Fruit fly (Drosophila melanogaster) whole organism, embryonic: ENCODE measurements around the gene NdufA3.
A peak's percentile ranks its signal among the peaks of the same experiment; 100 is the strongest.

ENCODE experiments used
- Bgb ChIP-seq: fragments of 200-800 bp; sonication (Bioruptor generic); IDR thresholded peaks from 2 replicates; pipeline ENCODE4 v1.3.6; 2022; ENCODE audit warnings: missing biosample characterization, missing genetic modification characterization; ENCODE audit not compliant: partially characterized antibody
- CG12659 ChIP-seq: fragments of 200-800 bp; sonication (Bioruptor generic); optimal IDR thresholded peaks from 3 replicates; lab custom pipeline; 2017; ENCODE audit warnings: mild to moderate bottlenecking, missing biosample characterization, missing genetic modification reagents, missing genetic modification characterization
- CG13287 ChIP-seq: fragments of 200-800 bp; sonication (Bioruptor generic); IDR thresholded peaks from 2 replicates; pipeline ENCODE4 v1.3.6; 2022; ENCODE audit warnings: missing biosample characterization, missing genetic modification characterization; ENCODE audit not compliant: partially characterized antibody
- CG14014 ChIP-seq: fragments of 200-800 bp; sonication (Bioruptor generic); IDR thresholded peaks from 2 replicates; pipeline ENCODE4 v1.3.6; 2022; ENCODE audit warnings: missing biosample characterization, missing genetic modification characterization
- CG16815 ChIP-seq: fragments of 200-800 bp; sonication (Bioruptor generic); optimal IDR thresholded peaks from 3 replicates; lab custom pipeline; 2017; ENCODE audit warnings: missing biosample characterization, mild to moderate bottlenecking, missing genetic modification characterization
- CG18262 ChIP-seq: fragments of 200-800 bp; optimal IDR thresholded peaks from 3 replicates; lab custom pipeline; 2019; ENCODE audit warnings: missing biosample characterization, mild to moderate bottlenecking, missing genetic modification characterization, moderate library complexity
- CG1832 ChIP-seq: fragments of 200-800 bp; sonication (Bioruptor generic); optimal IDR thresholded peaks from 2 replicates; lab custom pipeline; 2017; ENCODE audit warnings: missing biosample characterization, mild to moderate bottlenecking, missing genetic modification characterization, inconsistent platforms
- CG2712 ChIP-seq: fragments of 200-800 bp; optimal IDR thresholded peaks from 3 replicates; lab custom pipeline; 2019; ENCODE audit warnings: missing biosample characterization, mild to moderate bottlenecking, missing genetic modification characterization, moderate library complexity
- CG34376 ChIP-seq: fragments of 200-800 bp; sonication (Bioruptor generic); optimal IDR thresholded peaks from 2 replicates; lab custom pipeline; 2018; ENCODE audit warnings: missing biosample characterization, mild to moderate bottlenecking, missing genetic modification characterization
- CG34422 ChIP-seq: fragments of 200-800 bp; sonication (Bioruptor generic); IDR thresholded peaks from 3 replicates; pipeline ENCODE4 v1.3.6; 2022; ENCODE audit warnings: missing biosample characterization, missing genetic modification characterization
- CG5180 ChIP-seq: fragments of 200-800 bp; sonication (Bioruptor generic); optimal IDR thresholded peaks from 3 replicates; lab custom pipeline; 2017; ENCODE audit warnings: missing biosample characterization, missing genetic modification characterization, mild to moderate bottlenecking, moderate library complexity, missing genetic modification reagents
- CG7372 ChIP-seq: fragments of 200-800 bp; sonication (Bioruptor generic); IDR thresholded peaks from 2 replicates; pipeline ENCODE4 v1.3.6; 2022; ENCODE audit warnings: missing biosample characterization, missing genetic modification characterization
- CG7839 ChIP-seq: fragments of 200-800 bp; sonication (Bioruptor generic); optimal IDR thresholded peaks from 3 replicates; lab custom pipeline; 2018; ENCODE audit warnings: missing biosample characterization, mild to moderate bottlenecking, missing genetic modification characterization, moderate library complexity
- CG8089 ChIP-seq: fragments of 200-800 bp; sonication (Bioruptor generic); optimal IDR thresholded peaks from 3 replicates; lab custom pipeline; 2016; ENCODE audit warnings: missing biosample characterization, missing genetic modification characterization
- CG8924 ChIP-seq: fragments of 200-800 bp; optimal IDR thresholded peaks from 3 replicates; lab custom pipeline; 2019; ENCODE audit warnings: missing biosample characterization, mild to moderate bottlenecking, missing genetic modification characterization, moderate library complexity
- D19A ChIP-seq: fragments of 200-800 bp; optimal IDR thresholded peaks from 3 replicates; lab custom pipeline; 2019; ENCODE audit warnings: missing biosample characterization, mild to moderate bottlenecking, missing genetic modification characterization, moderate library complexity
- Drgx ChIP-seq: fragments of 200-800 bp; sonication (Bioruptor generic); IDR thresholded peaks from 2 replicates; pipeline ENCODE4 v1.3.6; 2022; ENCODE audit warnings: missing biosample characterization, missing genetic modification characterization
- Mad ChIP-seq: fragments of 200-800 bp; sonication (Bioruptor generic); optimal IDR thresholded peaks from 2 replicates; lab custom pipeline; 2016; ENCODE audit warnings: missing biosample characterization, missing genetic modification characterization
- Med ChIP-seq: fragments of 200-800 bp; sonication (Bioruptor generic); peaks from one replicate; lab custom pipeline; 2016; ENCODE audit warnings: missing biosample characterization, missing genetic modification characterization, mild to moderate bottlenecking, inconsistent platforms, moderate library complexity
- Nf-YC ChIP-seq: fragments of 200-800 bp; optimal IDR thresholded peaks from 3 replicates; lab custom pipeline; 2019; ENCODE audit warnings: missing biosample characterization, mild to moderate bottlenecking, missing genetic modification characterization, moderate library complexity
- Trl ChIP-seq, 3 experiments: fragments of >200 bp in 2 of 3; fragments of 200-800 bp in 1 of 3; sonication (Bioruptor generic) in 1 of 3; optimal IDR thresholded peaks; 2 replicates in 1 of 3; 3 replicates in 2 of 3; lab custom pipeline; 2016 to 2017; ENCODE audit warnings: missing biosample characterization in 1 of 3, missing genetic modification characterization in 1 of 3
- Usf ChIP-seq: fragments of 200-800 bp; sonication (Bioruptor generic); optimal IDR thresholded peaks from 2 replicates; lab custom pipeline; 2017; ENCODE audit warnings: missing genotype, missing biosample characterization, missing genetic modification characterization
- bsh ChIP-seq, 2 experiments: fragments of 200-800 bp; sonication (Bioruptor generic); optimal IDR thresholded peaks; 2 replicates each; lab custom pipeline; 2017 to 2018; ENCODE audit warnings: mild to moderate bottlenecking in 2 of 2, missing biosample characterization in 2 of 2, missing genetic modification characterization in 2 of 2, moderate library complexity in 1 of 2
- cg ChIP-seq: fragments of 200-800 bp; sonication (Bioruptor generic); optimal IDR thresholded peaks from 3 replicates; lab custom pipeline; 2019; ENCODE audit warnings: missing biosample characterization, mild to moderate bottlenecking, missing genetic modification characterization, moderate library complexity
- chinmo ChIP-seq: fragments of 200-800 bp; sonication (Bioruptor generic); IDR thresholded peaks from 4 replicates; pipeline ENCODE4 v1.3.6; 2022; ENCODE audit warnings: missing biosample characterization, missing genetic modification characterization; ENCODE audit not compliant: partially characterized antibody
- crol ChIP-seq: fragments of 200-800 bp; sonication (Bioruptor generic); IDR thresholded peaks from 2 replicates; pipeline ENCODE4 v1.3.6; 2022; ENCODE audit warnings: missing biosample characterization, missing genetic modification characterization
- crp ChIP-seq, 2 experiments: fragments of 200-800 bp; sonication (Bioruptor generic); optimal IDR thresholded peaks; 2 replicates in 1 of 2; 3 replicates in 1 of 2; lab custom pipeline; 2017; ENCODE audit warnings: missing biosample characterization in 2 of 2, missing genetic modification characterization in 2 of 2, mild to moderate bottlenecking in 1 of 2, moderate library complexity in 1 of 2
- cwo ChIP-seq: fragments of 200-800 bp; sonication (Bioruptor generic); optimal IDR thresholded peaks from 3 replicates; lab custom pipeline; 2017; ENCODE audit warnings: missing biosample characterization, missing genetic modification characterization, mild to moderate bottlenecking, moderate library complexity, missing genetic modification reagents
- dm ChIP-seq: fragments of 200-800 bp; sonication (Bioruptor generic); optimal IDR thresholded peaks from 3 replicates; lab custom pipeline; 2016; ENCODE audit warnings: missing biosample characterization, missing genetic modification characterization
- ewg ChIP-seq: fragments of 200-800 bp; sonication (Bioruptor generic); optimal IDR thresholded peaks from 3 replicates; lab custom pipeline; 2017; ENCODE audit warnings: mild to moderate bottlenecking, missing biosample characterization, missing genetic modification reagents, missing genetic modification characterization
- ftz-f1 ChIP-seq: fragments of 200-800 bp; sonication (Bioruptor generic); optimal IDR thresholded peaks from 2 replicates; lab custom pipeline; 2016; ENCODE audit warnings: missing biosample characterization, missing genetic modification characterization
- kni ChIP-seq: fragments of 200-800 bp; sonication (Bioruptor generic); optimal IDR thresholded peaks from 3 replicates; lab custom pipeline; 2017; ENCODE audit warnings: mild to moderate bottlenecking, missing biosample characterization, missing genetic modification reagents, missing genetic modification characterization
- knrl ChIP-seq: fragments of 200-800 bp; sonication (Bioruptor generic); IDR thresholded peaks from 3 replicates; pipeline ENCODE4 v1.3.6; 2022; ENCODE audit warnings: missing biosample characterization, missing genetic modification characterization; ENCODE audit not compliant: partially characterized antibody
- lbe ChIP-seq: fragments of 200-800 bp; sonication (Bioruptor generic); optimal IDR thresholded peaks from 2 replicates; lab custom pipeline; 2016; ENCODE audit warnings: missing biosample characterization, mild to moderate bottlenecking, missing genetic modification characterization
- lola ChIP-seq, 3 experiments: fragments of >200 bp in 2 of 3; fragments of 200-800 bp in 1 of 3; sonication (Bioruptor generic) in 1 of 3; optimal IDR thresholded peaks; 2 replicates each; lab custom pipeline; 2017 to 2019; ENCODE audit warnings: missing biosample characterization in 3 of 3, missing genetic modification characterization in 3 of 3, mild to moderate bottlenecking in 1 of 3, moderate library complexity in 1 of 3
- nom ChIP-seq: fragments of 200-800 bp; sonication (Bioruptor generic); optimal IDR thresholded peaks from 2 replicates; lab custom pipeline; 2017; ENCODE audit warnings: missing biosample characterization, missing genetic modification characterization, mild to moderate bottlenecking, moderate library complexity, missing genetic modification reagents
- pan ChIP-seq, 4 experiments: fragments of >200 bp in 3 of 4; fragments of 200-800 bp in 1 of 4; sonication (Bioruptor generic) in 1 of 4; optimal IDR thresholded peaks in 3 of 4; IDR thresholded peaks in 1 of 4; 2 replicates each; pipeline versions ENCODE4 v1.3.6 to Lab custom; 2017 to 2022; ENCODE audit warnings: missing biosample characterization in 2 of 4, missing genetic modification characterization in 2 of 4, mixed read lengths in 1 of 4
- pb ChIP-seq: fragments of 200-800 bp; sonication (Bioruptor generic); optimal IDR thresholded peaks from 3 replicates; lab custom pipeline; 2016; ENCODE audit warnings: missing biosample characterization, missing genetic modification characterization
- sens ChIP-seq: fragments of 200-800 bp; sonication (Bioruptor generic); peaks from one replicate; lab custom pipeline; 2016; ENCODE audit warnings: missing biosample characterization, missing genetic modification characterization
- sob ChIP-seq: fragments of 200-800 bp; sonication (Bioruptor generic); IDR thresholded peaks from 2 replicates; pipeline ENCODE4 v1.3.6; 2022; ENCODE audit warnings: missing biosample characterization, missing genetic modification characterization
- sqz ChIP-seq: fragments of 200-800 bp; sonication (Bioruptor generic); optimal IDR thresholded peaks from 3 replicates; lab custom pipeline; 2018; ENCODE audit warnings: missing biosample characterization, mild to moderate bottlenecking, missing genetic modification characterization
- sr ChIP-seq: fragments of 200-800 bp; sonication (Bioruptor generic); IDR thresholded peaks from 3 replicates; pipeline ENCODE4 v1.3.6; 2022; ENCODE audit warnings: missing biosample characterization, missing genetic modification characterization
- sug ChIP-seq: fragments of 200-800 bp; optimal IDR thresholded peaks from 2 replicates; lab custom pipeline; 2019; ENCODE audit warnings: missing biosample characterization, mild to moderate bottlenecking, missing genetic modification characterization, moderate library complexity
- usp ChIP-seq: fragments of >200 bp; optimal IDR thresholded peaks from 2 replicates; lab custom pipeline; 2017; ENCODE audit warnings: missing biosample characterization, missing genetic modification characterization
- z ChIP-seq: fragments of 200-800 bp; sonication (Bioruptor generic); IDR thresholded peaks from 3 replicates; pipeline ENCODE4 v1.3.6; 2022; ENCODE audit warnings: missing biosample characterization, missing genetic modification characterization

Gene NdufA3

dm6 chrX:9163645-9164509 is 4.0 kb upstream of the NdufA3 start:
- TF ChIP-seq Usf (GFP tag; lab: Kevin White, UChicago) (no peak), chinmo (GFP tag; lab: Robert Waterston, UW) (peak; percentile 84; the same call in 3 of the 4 replicates), CG13287 (GFP tag; lab: Robert Waterston, UW) (peak; percentile 25; the same call in 1 of the 2 replicates), Bgb (GFP tag; lab: Robert Waterston, UW) (no peak), lbe (GFP tag; lab: Kevin White, UChicago) (peak; percentile 52), sr (GFP tag; lab: Robert Waterston, UW) (peak; percentile 65; the same call in 2 of the 3 replicates), Med (GFP tag; lab: Kevin White, UChicago) (peak; percentile 26), kni (GFP tag; lab: Kevin White, UChicago) (peak; percentile 35), CG8089 (GFP tag; lab: Kevin White, UChicago) (no peak), z (GFP tag; lab: Robert Waterston, UW) (peak; percentile 90), crp (GFP tag; optimal IDR thresholded peaks at IDR 0.05; lab: Kevin White, UChicago) (peak in 1 of 2 experiments; percentile 22), CG18262 (peak; percentile 12), Trl (optimal IDR thresholded peaks at IDR 0.05; lab: Kevin White, UChicago) (peak; percentile 70 to 90), Trl (GFP tag; optimal IDR thresholded peaks at IDR 0.05; lab: Kevin White, UChicago) (peak; percentile 30), pb (GFP tag; lab: Kevin White, UChicago) (no peak), Mad (GFP tag; lab: Kevin White, UChicago) (no peak), bsh (GFP tag; optimal IDR thresholded peaks at IDR 0.05; lab: Kevin White, UChicago) (peak in 1 of 2 experiments; percentile 41), sqz (GFP tag; lab: Kevin White, UChicago) (peak; percentile 78), D19A (tag; lab: Kevin White, UChicago) (no peak), cwo (GFP tag; lab: Kevin White, UChicago) (peak; percentile 18), Drgx (GFP tag; lab: Robert Waterston, UW) (0 out of 2 replicates have a peak, but pooled peaks have one; percentile 46), CG12659 (GFP tag; lab: Kevin White, UChicago) (no peak), CG7839 (tag; lab: Kevin White, UChicago) (no peak), CG34422 (GFP tag; lab: Robert Waterston, UW) (peak; percentile 38; the same call in 1 of the 3 replicates), ftz-f1 (GFP tag; lab: Kevin White, UChicago) (peak; percentile 54), cg (GFP tag; lab: Kevin White, UChicago) (peak; percentile 82), crol (GFP tag; lab: Robert Waterston, UW) (peak; percentile 80), pan (optimal IDR thresholded peaks at IDR 0.05; lab: Kevin White, UChicago) (no peak), pan (GFP tag; optimal IDR thresholded peaks at IDR 0.05 in 1 of 2, IDR thresholded peaks at IDR 0.05 in 1 of 2) (no peak), CG34376 (GFP tag; lab: Kevin White, UChicago) (peak; percentile 48), CG7372 (GFP tag; lab: Robert Waterston, UW) (no peak), sug (tag; lab: Kevin White, UChicago) (peak; percentile 71), CG8924 (peak; percentile 2), ewg (GFP tag; lab: Kevin White, UChicago) (peak; percentile 51), CG14014 (GFP tag; lab: Robert Waterston, UW) (no peak), CG5180 (peak; percentile 49), nom (GFP tag; lab: Kevin White, UChicago) (peak; percentile 48), knrl (0 out of 3 replicates have a peak, but pooled peaks have one; percentile 27), lola (GFP tag; optimal IDR thresholded peaks at IDR 0.05; lab: Kevin White, UChicago) (peak in 1 of 3 experiments; percentile 6), usp (GFP tag; lab: Kevin White, UChicago) (no peak), CG16815 (GFP tag; lab: Kevin White, UChicago) (no peak), sens (GFP tag; lab: Kevin White, UChicago) (peak; percentile 48), CG2712 (tag; lab: Kevin White, UChicago) (peak; percentile 7), CG1832 (peak; percentile 65), Nf-YC (no peak), dm (GFP tag; lab: Kevin White, UChicago) (peak; percentile 74), sob (GFP tag; lab: Robert Waterston, UW) (no peak)
